Fruit fly (Drosophila melanogaster): Measurements from ENCODE around the gene CG13046.

DNA sequence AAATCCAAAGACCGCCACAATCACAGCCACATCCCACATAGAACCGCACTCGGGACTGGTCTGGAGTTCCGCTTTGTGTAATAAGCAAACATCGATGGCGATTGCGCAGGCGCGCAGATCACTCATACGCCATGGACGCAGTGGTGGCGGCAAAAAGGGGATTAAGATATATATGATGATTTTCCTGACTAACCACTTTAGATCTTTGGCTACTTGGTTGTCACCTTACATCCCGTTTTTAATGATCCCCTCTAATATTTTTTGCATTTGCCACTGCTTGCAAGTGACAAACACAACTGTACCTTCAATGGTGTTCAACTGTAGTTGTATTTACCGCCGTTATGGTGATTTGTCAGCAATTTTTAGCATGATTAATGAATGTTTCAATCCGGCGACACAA is 21.8 kb upstream of the CG13046 start:
- TF ChIP-seq h (GFP tag; optimal IDR thresholded peaks at IDR 0.05) (no peak), Dfd (GFP tag; optimal IDR thresholded peaks at IDR 0.05) (no peak), brk (GFP tag; optimal IDR thresholded peaks at IDR 0.05) (no peak), CrebA (GFP tag; optimal IDR thresholded peaks at IDR 0.05; ENCODE audit: borderline replicate concordance) (no peak), Myc (optimal IDR thresholded peaks at IDR 0.05) (no peak)

Data from whole organism, wandering third instar larva.